Worm (Caenorhabditis elegans) whole organism, midembryonic: Measurements from ENCODE around the gene ima-1.

Source experiments
- T22C8.4 ChIP-seq: fragments of 200-800 bp; sonication (Bioruptor generic); IDR thresholded peaks from 2 replicates; pipeline ENCODE4 v1.3.6; 2022; ENCODE audit warnings: missing genetic modification characterization, missing compliant biosample characterization
- cog-1 ChIP-seq: sonication (generic microtip); optimal IDR thresholded peaks from 2 replicates; lab custom pipeline; 2016; ENCODE audit warnings: missing genetic modification characterization, missing compliant biosample characterization
- flt-1 ChIP-seq: fragments of 200-800 bp; sonication (Bioruptor generic); IDR thresholded peaks from 2 replicates; pipeline ENCODE4 v1.3.6; 2022; ENCODE audit warnings: missing genetic modification characterization, missing compliant biosample characterization
- klf-2 ChIP-seq: fragments of 200-800 bp; sonication (Bioruptor generic); conservative IDR thresholded peaks from 2 replicates; pipeline ENCODE4 v1.3.6; 2022; ENCODE audit warnings: missing genetic modification reagents, missing genetic modification characterization, missing compliant biosample characterization
- med-1 ChIP-seq: sonication (generic microtip); optimal IDR thresholded peaks from 2 replicates; lab custom pipeline; 2017; ENCODE audit warnings: missing genetic modification characterization, mild to moderate bottlenecking, missing compliant biosample characterization, antibody characterized with exemption, missing genetic modification reagents; ENCODE audit not compliant: insufficient read depth
- ref-1 ChIP-seq: fragments of 200-800 bp; sonication (Bioruptor generic); conservative IDR thresholded peaks from 2 replicates; pipeline ENCODE4 v1.3.6; 2022; ENCODE audit warnings: missing genetic modification reagents, missing genetic modification characterization, missing compliant biosample characterization
- tab-1 ChIP-seq: fragments of 200-800 bp; sonication (Bioruptor generic); IDR thresholded peaks from 2 replicates; pipeline ENCODE4 v1.3.6; 2022; ENCODE audit warnings: missing genetic modification characterization, missing compliant biosample characterization
- ztf-23 ChIP-seq: fragments of 200-800 bp; sonication (Bioruptor generic); IDR thresholded peaks from 2 replicates; pipeline ENCODE4 v1.3.6; 2022; ENCODE audit warnings: missing genetic modification reagents, missing genetic modification characterization, missing compliant biosample characterization
- ztf-29 ChIP-seq: fragments of 200-800 bp; sonication (Bioruptor generic); IDR thresholded peaks from 2 replicates; pipeline ENCODE4 v1.3.6; 2022; ENCODE audit warnings: missing genetic modification reagents, missing genetic modification characterization, missing compliant biosample characterization

The ima-1 gene

ce11 chrV:11251798-11252197 is 12.3 kb downstream of the ima-1 start:
- TF ChIP-seq ztf-29 (GFP tag; lab: Robert Waterston, UW) (no peak), klf-2 (GFP tag; lab: Robert Waterston, UW) (no peak), tab-1 (GFP tag; lab: Robert Waterston, UW) (no peak)

- TF ChIP-seq klf-2 (GFP tag; lab: Robert Waterston, UW) (no peak), ztf-23 (GFP tag; lab: Robert Waterston, UW) (no peak), ztf-29 (GFP tag; lab: Robert Waterston, UW) (no peak), ref-1 (no peak), cog-1 (tag; lab: Kevin White, UChicago) (no peak), T22C8.4 (no peak), med-1 (GFP tag; lab: Kevin White, UChicago) (no peak), tab-1 (GFP tag; lab: Robert Waterston, UW) (no peak), flt-1 (no peak)
These were observed 13.0 kb downstream of the ima-1 start, which contains the start of gene srsx-33 for ce11 chrV:11252429-11252828. Gene srsx-33, minus strand, starts transcription at chrV:11252529.

ce11 chrV:11254980-11255379 is 15.5 kb downstream of the ima-1 start, which contains the start of gene srsx-31:
Gene srsx-31, minus strand, starts transcription at chrV:11255080.
- TF ChIP-seq flt-1: no peak
- TF ChIP-seq ztf-23 (GFP tag; lab: Robert Waterston, UW): no peak
- no peak for TF ChIP-seq klf-2 (GFP tag; lab: Robert Waterston, UW)
- TF ChIP-seq T22C8.4: no peak
- no peak for TF ChIP-seq cog-1 (tag; lab: Kevin White, UChicago)
- TF ChIP-seq tab-1 (GFP tag; lab: Robert Waterston, UW): no peak
- TF ChIP-seq med-1 (GFP tag; lab: Kevin White, UChicago): no peak
- TF ChIP-seq ref-1: no peak
- TF ChIP-seq ztf-29 (GFP tag; lab: Robert Waterston, UW): no peak

ce11 chrV:11258896-11259295 is 19.4 kb downstream of the ima-1 start, which contains the start of gene lgc-36:
Gene lgc-36, minus strand, starts transcription at chrV:11258996.
- TF ChIP-seq T22C8.4 (no peak), ref-1 (no peak), tab-1 (GFP tag; lab: Robert Waterston, UW) (no peak), ztf-29 (GFP tag; lab: Robert Waterston, UW) (no peak), cog-1 (tag; lab: Kevin White, UChicago) (no peak), flt-1 (no peak), med-1 (GFP tag; lab: Kevin White, UChicago) (no peak)

- TF ChIP-seq klf-2 (GFP tag; lab: Robert Waterston, UW) (no peak), flt-1 (no peak), ref-1 (no peak), ztf-23 (GFP tag; lab: Robert Waterston, UW) (no peak), cog-1 (tag; lab: Kevin White, UChicago) (no peak), med-1 (GFP tag; lab: Kevin White, UChicago) (no peak), T22C8.4 (no peak), ztf-29 (GFP tag; lab: Robert Waterston, UW) (no peak), tab-1 (GFP tag; lab: Robert Waterston, UW) (no peak)
These were observed 21.1 kb downstream of the ima-1 start, which contains the start of gene F07B10.7 for ce11 chrV:11260622-11261021. Gene F07B10.7, minus strand, starts transcription at chrV:11260722.

- TF ChIP-seq T22C8.4 (no peak), ztf-23 (GFP tag; lab: Robert Waterston, UW) (no peak), klf-2 (GFP tag; lab: Robert Waterston, UW) (no peak), flt-1 (no peak), cog-1 (tag; lab: Kevin White, UChicago) (no peak), med-1 (GFP tag; lab: Kevin White, UChicago) (no peak), tab-1 (GFP tag; lab: Robert Waterston, UW) (no peak), ref-1 (no peak), ztf-29 (GFP tag; lab: Robert Waterston, UW) (no peak)
These were observed 23.6 kb downstream of the ima-1 start, which contains the start of gene F07B10.4 for ce11 chrV:11263025-11263424. Gene F07B10.4, minus strand, starts transcription at chrV:11263125.

ce11 chrV:11265482-11265881 is 26.0 kb downstream of the ima-1 start, which contains the start of gene cln-3.1:
Gene cln-3.1, minus strand, starts transcription at chrV:11265652.
- TF ChIP-seq tab-1 (GFP tag; lab: Robert Waterston, UW) (no peak), T22C8.4 (no peak), flt-1 (no peak), ztf-29 (GFP tag; lab: Robert Waterston, UW) (no peak), med-1 (GFP tag; lab: Kevin White, UChicago) (no peak), klf-2 (GFP tag; lab: Robert Waterston, UW) (no peak)

ce11 chrV:11266681-11267080 is 27.2 kb downstream of the ima-1 start, which contains the start of gene str-116:
Gene str-116, plus strand, starts transcription at chrV:11266981.
- TF ChIP-seq ztf-23 (GFP tag; lab: Robert Waterston, UW): no peak
- TF ChIP-seq ztf-29 (GFP tag; lab: Robert Waterston, UW): no peak
- no peak for TF ChIP-seq klf-2 (GFP tag; lab: Robert Waterston, UW)
- TF ChIP-seq ref-1: no peak
- no peak for TF ChIP-seq med-1 (GFP tag; lab: Kevin White, UChicago)
- TF ChIP-seq flt-1: no peak
- TF ChIP-seq cog-1 (tag; lab: Kevin White, UChicago): no peak
- no peak for TF ChIP-seq T22C8.4
- TF ChIP-seq tab-1 (GFP tag; lab: Robert Waterston, UW): no peak

ce11 chrV:11268791-11269190 is 29.3 kb downstream of the ima-1 start, which contains the start of gene str-115:
Gene str-115, plus strand, starts transcription at chrV:11269091.
- TF ChIP-seq ref-1 (no peak), cog-1 (tag; lab: Kevin White, UChicago) (no peak), ztf-23 (GFP tag; lab: Robert Waterston, UW) (no peak)

ce11 chrV:11271051-11271450 is 31.6 kb downstream of the ima-1 start, which contains the start of gene clec-222:
Gene clec-222, plus strand, starts transcription at chrV:11271351.
- no peak for TF ChIP-seq flt-1
- TF ChIP-seq tab-1 (GFP tag; lab: Robert Waterston, UW): no peak
- no peak for TF ChIP-seq cog-1 (tag; lab: Kevin White, UChicago)
- TF ChIP-seq klf-2 (GFP tag; lab: Robert Waterston, UW): no peak
- no peak for TF ChIP-seq ztf-29 (GFP tag; lab: Robert Waterston, UW)
- no peak for TF ChIP-seq T22C8.4
- TF ChIP-seq ref-1: no peak
- no peak for TF ChIP-seq ztf-23 (GFP tag; lab: Robert Waterston, UW)
- TF ChIP-seq med-1 (GFP tag; lab: Kevin White, UChicago): no peak
